Fruit fly (Drosophila melanogaster): ENCODE data around the gene CG3726.

CG3726 gene

dm6 chrX:5900146-5901093 lies 16.5 kb upstream of the CG3726 start, which contains the start of gene Act5C:
Gene Act5C, plus strand, starts transcription at chrX:5900861.
- TF ChIP-seq rn (GFP tag; IDR thresholded peaks at IDR 0.05) (peak; percentile 95), CG12605 (GFP tag; IDR thresholded peaks at IDR 0.05) (peak; percentile 95), CG8159 (tag; optimal IDR thresholded peaks at IDR 0.05) (peak; percentile 98), CG17806 (tag; optimal IDR thresholded peaks at IDR 0.05) (peak; percentile 98), EcR (GFP tag; optimal IDR thresholded peaks at IDR 0.05) (peak; percentile 50), CG34367 (tag; optimal IDR thresholded peaks at IDR 0.05) (peak; percentile 99), CG14655 (GFP tag; optimal IDR thresholded peaks at IDR 0.05) (peak; percentile 96), CG32121 (GFP tag; IDR thresholded peaks at IDR 0.05) (peak; percentile 95), CG10348 (GFP tag; IDR thresholded peaks at IDR 0.05) (peak; percentile 67), CG9948 (tag; optimal IDR thresholded peaks at IDR 0.05) (peak; percentile 97), Pif1B (GFP tag; optimal IDR thresholded peaks at IDR 0.05) (peak; percentile 97), Pif1A (GFP tag; optimal IDR thresholded peaks at IDR 0.05) (peak; percentile 97), D1 (tag; optimal IDR thresholded peaks at IDR 0.05) (peak; percentile 77), CG15710 (tag; optimal IDR thresholded peaks at IDR 0.05) (peak; percentile 98), Ets98B (GFP tag; IDR thresholded peaks at IDR 0.05) (peak; percentile 97), CG4496 (GFP tag; IDR thresholded peaks at IDR 0.05) (peak; percentile 98), CG8301 (tag; optimal IDR thresholded peaks at IDR 0.05) (peak; percentile 96), CG13204 (GFP tag; optimal IDR thresholded peaks at IDR 0.05) (peak; percentile 91), fd96Ca (GFP tag; IDR thresholded peaks at IDR 0.05) (peak; percentile 98), Snoo (tag; optimal IDR thresholded peaks at IDR 0.05) (peak; percentile 98), gl (tag; optimal IDR thresholded peaks at IDR 0.05) (peak; percentile 97)

- TF ChIP-seq CG8301 (tag; optimal IDR thresholded peaks at IDR 0.05) (no peak), Snoo (tag; optimal IDR thresholded peaks at IDR 0.05) (peak; percentile 46), gl (tag; optimal IDR thresholded peaks at IDR 0.05) (no peak), CG14655 (GFP tag; optimal IDR thresholded peaks at IDR 0.05) (peak; percentile 13), CG9948 (tag; optimal IDR thresholded peaks at IDR 0.05) (no peak), CG4496 (GFP tag; IDR thresholded peaks at IDR 0.05) (peak; percentile 71; the same call in 2 of the 3 replicates), Pif1A (GFP tag; optimal IDR thresholded peaks at IDR 0.05) (peak; percentile 30), CG17806 (tag; optimal IDR thresholded peaks at IDR 0.05) (no peak), CG13204 (GFP tag; optimal IDR thresholded peaks at IDR 0.05) (peak; percentile 51), CG34367 (tag; optimal IDR thresholded peaks at IDR 0.05) (no peak), CG15710 (tag; optimal IDR thresholded peaks at IDR 0.05) (no peak), Pif1B (GFP tag; optimal IDR thresholded peaks at IDR 0.05) (peak; percentile 48), D1 (tag; optimal IDR thresholded peaks at IDR 0.05) (no peak), CG32121 (GFP tag; IDR thresholded peaks at IDR 0.05) (peak; percentile 22; the same call in 1 of the 2 replicates), CG12605 (GFP tag; IDR thresholded peaks at IDR 0.05) (0 out of 2 replicates have a peak, but pooled peaks have one; percentile 8), CG8159 (tag; optimal IDR thresholded peaks at IDR 0.05) (peak; percentile 4), Ets98B (GFP tag; IDR thresholded peaks at IDR 0.05) (peak; percentile 42; the same call in 1 of the 2 replicates), CG10348 (GFP tag; IDR thresholded peaks at IDR 0.05) (no peak), rn (GFP tag; IDR thresholded peaks at IDR 0.05) (no peak), EcR (GFP tag; optimal IDR thresholded peaks at IDR 0.05) (peak; percentile 77), fd96Ca (GFP tag; IDR thresholded peaks at IDR 0.05) (peak; percentile 59; the same call in 2 of the 3 replicates)
Observed at dm6 chrX:5901628-5902213, 15.2 kb upstream of the CG3726 start.

- no peak for TF ChIP-seq Snoo (tag; optimal IDR thresholded peaks at IDR 0.05)
- no peak for TF ChIP-seq CG17806 (tag; optimal IDR thresholded peaks at IDR 0.05)
- no peak for TF ChIP-seq rn (GFP tag; IDR thresholded peaks at IDR 0.05)
- no peak for TF ChIP-seq CG12605 (GFP tag; IDR thresholded peaks at IDR 0.05)
- no peak for TF ChIP-seq gl (tag; optimal IDR thresholded peaks at IDR 0.05)
- no peak for TF ChIP-seq CG34367 (tag; optimal IDR thresholded peaks at IDR 0.05)
- no peak for TF ChIP-seq Ets98B (GFP tag; IDR thresholded peaks at IDR 0.05)
- no peak for TF ChIP-seq CG4496 (GFP tag; IDR thresholded peaks at IDR 0.05)
- TF ChIP-seq CG14655 (GFP tag; optimal IDR thresholded peaks at IDR 0.05): no peak
- no peak for TF ChIP-seq CG9948 (tag; optimal IDR thresholded peaks at IDR 0.05)
- no peak for TF ChIP-seq CG32121 (GFP tag; IDR thresholded peaks at IDR 0.05)
- TF ChIP-seq fd96Ca (GFP tag; IDR thresholded peaks at IDR 0.05): no peak
- TF ChIP-seq CG8159 (tag; optimal IDR thresholded peaks at IDR 0.05): no peak
- TF ChIP-seq CG8301 (tag; optimal IDR thresholded peaks at IDR 0.05): no peak
- no peak for TF ChIP-seq Pif1B (GFP tag; optimal IDR thresholded peaks at IDR 0.05)
- TF ChIP-seq Pif1A (GFP tag; optimal IDR thresholded peaks at IDR 0.05): no peak
- TF ChIP-seq EcR (GFP tag; optimal IDR thresholded peaks at IDR 0.05): no peak
- TF ChIP-seq CG10348 (GFP tag; IDR thresholded peaks at IDR 0.05): no peak
Observed at dm6 chrX:5902701-5903100, 14.2 kb upstream of the CG3726 start.

dm6 chrX:5904377-5905085 lies 12.4 kb upstream of the CG3726 start:
- peak; percentile 6 for TF ChIP-seq CG13204 (GFP tag; optimal IDR thresholded peaks at IDR 0.05)
- peak; percentile 12; the same call in 1 of the 2 replicates for TF ChIP-seq Ets98B (GFP tag; IDR thresholded peaks at IDR 0.05)
- peak; percentile 41; the same call in 1 of the 2 replicates for TF ChIP-seq CG12605 (GFP tag; IDR thresholded peaks at IDR 0.05)
- TF ChIP-seq CG32121 (GFP tag; IDR thresholded peaks at IDR 0.05): no peak
- peak; percentile 97 for TF ChIP-seq EcR (GFP tag; optimal IDR thresholded peaks at IDR 0.05)

All from whole organism, pupa.